Worm (Caenorhabditis elegans) whole organism, L3 larva: ENCODE results near the gene chd-3.

Source experiments
- aly-2 ChIP-seq: fragments of 150-350 bp; optimal IDR thresholded peaks from 2 replicates; lab custom pipeline; 2014; ENCODE audit warnings: missing biosample characterization, missing genetic modification characterization
- ama-1 ChIP-seq: fragments of 150-350 bp; optimal IDR thresholded peaks from 2 replicates; lab custom pipeline; 2018
- egl-5 ChIP-seq: fragments of 150-350 bp; optimal IDR thresholded peaks from 2 replicates; lab custom pipeline; 2017; ENCODE audit warnings: missing biosample characterization, missing genetic modification reagents, missing genetic modification characterization, inconsistent platforms
- fkh-10 ChIP-seq: sonication (generic microtip); optimal IDR thresholded peaks from 2 replicates; lab custom pipeline; 2017; ENCODE audit warnings: missing biosample characterization, missing genetic modification reagents, missing genetic modification characterization
- lsy-12 ChIP-seq: sonication (generic microtip); optimal IDR thresholded peaks from 2 replicates; lab custom pipeline; 2016; ENCODE audit warnings: mild to moderate bottlenecking, missing genetic modification characterization, missing compliant biosample characterization
- nfya-1 ChIP-seq: sonication (generic microtip); optimal IDR thresholded peaks from 2 replicates; lab custom pipeline; 2017; ENCODE audit warnings: missing genetic modification characterization, mild to moderate bottlenecking, missing compliant biosample characterization, antibody characterized with exemption, moderate library complexity; ENCODE audit not compliant: insufficient read depth
- nhr-237 ChIP-seq: fragments of 150-350 bp; optimal IDR thresholded peaks from 2 replicates; lab custom pipeline; 2014; ENCODE audit warnings: missing biosample characterization, missing genetic modification characterization
- nhr-25 ChIP-seq: sonication (generic microtip); optimal IDR thresholded peaks from 2 replicates; lab custom pipeline; 2017; ENCODE audit warnings: missing biosample characterization, missing genetic modification characterization
- nhr-77 ChIP-seq: fragments of 150-350 bp; optimal IDR thresholded peaks from 2 replicates; lab custom pipeline; 2014; ENCODE audit warnings: missing biosample characterization, missing genetic modification characterization
- pha-4 ChIP-seq: fragments of 150-350 bp; optimal IDR thresholded peaks from 2 replicates; lab custom pipeline; 2014; ENCODE audit warnings: missing biosample characterization, missing genetic modification reagents, missing genetic modification characterization
- skn-1 ChIP-seq: fragments of 150-350 bp; optimal IDR thresholded peaks from 2 replicates; lab custom pipeline; 2014; ENCODE audit warnings: missing biosample characterization, missing genetic modification characterization
- snpc-4 ChIP-seq: fragments of 150-350 bp; optimal IDR thresholded peaks from 2 replicates; lab custom pipeline; 2014; ENCODE audit warnings: missing biosample characterization, missing genetic modification characterization
- tbx-2 ChIP-seq: sonication (generic microtip); optimal IDR thresholded peaks from 2 replicates; lab custom pipeline; 2016; ENCODE audit warnings: mild to moderate bottlenecking, missing genetic modification characterization, missing compliant biosample characterization
- unc-62 ChIP-seq: fragments of 150-350 bp; sonication (generic microtip); optimal IDR thresholded peaks from 4 replicates; lab custom pipeline; 2014; ENCODE audit warnings: missing biosample characterization, missing genetic modification reagents, missing genetic modification characterization

DNA sequence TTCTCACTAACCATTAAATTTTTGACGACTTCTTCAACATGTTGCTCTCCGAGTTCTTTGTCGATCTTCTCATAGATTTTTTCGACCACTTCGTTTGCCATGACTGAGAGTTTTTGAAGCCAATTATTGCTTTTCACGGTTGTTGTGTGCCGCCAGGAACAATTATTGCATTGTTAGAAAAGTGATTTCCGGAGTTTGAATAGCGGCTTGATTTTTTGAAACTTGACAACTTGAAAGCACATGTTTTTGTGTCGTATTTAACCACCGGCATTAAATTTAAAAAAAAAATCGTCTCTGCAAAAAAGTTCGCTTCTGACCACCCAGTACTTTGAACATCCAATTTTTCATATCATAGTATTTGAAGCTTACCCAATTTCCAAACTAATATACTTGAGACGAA lies 6.4 kb downstream of the chd-3 start, which contains the start of gene C52G5.3:
- no peak for TF ChIP-seq ama-1
- TF ChIP-seq nhr-237 (tag; lab: Kevin White, UChicago): no peak
- no peak for TF ChIP-seq skn-1 (tag; lab: Kevin White, UChicago)
- TF ChIP-seq tbx-2: no peak
- TF ChIP-seq snpc-4 (tag; lab: Kevin White, UChicago): no peak
- TF ChIP-seq nhr-25 (tag; lab: Kevin White, UChicago): no peak
- no peak for TF ChIP-seq nfya-1 (tag; lab: Kevin White, UChicago)
- no peak for TF ChIP-seq unc-62 (GFP tag; lab: Kevin White, UChicago)
- TF ChIP-seq egl-5 (tag; lab: Kevin White, UChicago): no peak
- TF ChIP-seq aly-2 (tag; lab: Kevin White, UChicago): no peak
- no peak for TF ChIP-seq pha-4 (tag; lab: Kevin White, UChicago)
- TF ChIP-seq lsy-12 (tag; lab: Kevin White, UChicago): no peak
- no peak for TF ChIP-seq fkh-10 (GFP tag; lab: Kevin White, UChicago)
- no peak for TF ChIP-seq nhr-77 (tag; lab: Kevin White, UChicago)
